Worm (Caenorhabditis elegans): ENCODE measurements around the gene str-78.
"Not testable (repeated sequence)": the region's sequence is repeated elsewhere in the genome, so short reads cannot be mapped to it uniquely, and the experiment has no call there.

- not testable (repeated sequence) for TF ChIP-seq unc-62 (GFP tag; optimal IDR thresholded peaks at IDR 0.05); nhr-237 (tag; optimal IDR thresholded peaks at IDR 0.05); unc-39 (tag; optimal IDR thresholded peaks at IDR 0.05)
Observed at ce11 chrIV:15133899-15134298, 13.1 kb downstream of the str-78 start, which contains the start of gene M199.8.
